Worm (Caenorhabditis elegans): ENCODE measurements around the gene F53F4.18.

DNA sequence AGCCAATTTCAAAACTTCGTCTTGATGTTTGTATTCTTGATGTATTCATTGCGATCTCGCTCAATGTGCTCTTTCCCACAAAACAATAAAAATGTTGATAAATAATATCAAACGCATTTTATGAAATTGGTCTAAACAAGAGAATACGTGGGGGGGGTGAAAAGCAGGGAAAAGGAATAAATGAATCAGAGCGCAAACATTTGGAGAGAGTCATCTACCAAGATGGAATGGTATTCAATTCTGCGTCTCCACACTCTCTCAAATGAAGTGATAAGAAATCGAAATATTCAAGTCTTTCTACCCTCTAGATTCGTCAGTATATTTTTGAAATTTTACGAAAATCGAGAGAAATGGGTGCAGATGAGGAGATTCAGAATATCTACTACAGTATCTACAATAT lies 9.2 kb upstream of the F53F4.18 start, which contains the start of gene C50B8.5:
- TF ChIP-seq ztf-28 (GFP tag; IDR thresholded peaks at IDR 0.05) = no peak
- TF ChIP-seq madf-6 (GFP tag; IDR thresholded peaks at IDR 0.05) = no peak
- no peak for TF ChIP-seq F22D6.2 (tag; optimal IDR thresholded peaks at IDR 0.05)
- TF ChIP-seq bed-2 (GFP tag; IDR thresholded peaks at IDR 0.05) = no peak
- TF ChIP-seq Y56A3A.18 (GFP tag; IDR thresholded peaks at IDR 0.05) = no peak
- no peak for TF ChIP-seq aptf-3 (GFP tag; IDR thresholded peaks at IDR 0.05)
- TF ChIP-seq F57A8.1 (GFP tag; optimal IDR thresholded peaks at IDR 0.05) = no peak
- no peak for TF ChIP-seq lin-54 (GFP tag; optimal IDR thresholded peaks at IDR 0.05)
- TF ChIP-seq unc-62 (GFP tag; optimal IDR thresholded peaks at IDR 0.05) = no peak
